Fruit fly (Drosophila melanogaster): ENCODE measurements around the gene CG9691.
A peak's percentile ranks its signal among the peaks of the same experiment; 100 is the strongest.

The CG9691 gene

DNA sequence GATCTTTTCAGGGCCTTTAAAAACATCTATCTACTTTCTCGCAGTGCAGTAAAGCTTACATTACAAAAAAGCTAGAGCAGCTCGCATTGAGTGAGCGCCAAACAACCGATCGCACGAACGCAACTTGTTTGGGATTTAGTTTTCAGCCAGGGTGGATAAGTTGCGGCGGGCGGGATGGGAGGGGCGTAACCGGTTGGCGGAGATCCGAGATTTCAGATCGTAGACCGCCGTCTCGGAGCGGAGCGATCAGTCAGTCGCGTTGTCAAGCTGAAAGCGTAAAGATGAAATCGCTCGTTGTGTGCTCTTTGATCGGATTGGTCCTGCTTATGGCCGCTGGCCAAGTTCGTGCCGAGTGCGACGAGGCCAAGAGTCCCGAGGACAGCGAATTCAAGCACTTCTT is at the start of gene CG9691:
TSS of gene CG9691 (plus strand) at position 222 of the 400 bp plus-strand sequence.
- peak; percentile 31 for TF ChIP-seq OdsH (GFP tag; optimal IDR thresholded peaks at IDR 0.05)
- TF ChIP-seq fd59A (GFP tag; optimal IDR thresholded peaks at IDR 0.05): no peak
- TF ChIP-seq CG11762 (GFP tag; optimal IDR thresholded peaks at IDR 0.05; ENCODE audit: insufficient read depth): no peak
- TF ChIP-seq CG34406 (GFP tag; optimal IDR thresholded peaks at IDR 0.05): peak; percentile 29
- TF ChIP-seq CG3032 (tag; optimal IDR thresholded peaks at IDR 0.05): no peak
- TF ChIP-seq CG6276 (GFP tag; optimal IDR thresholded peaks at IDR 0.05): peak; percentile 18
- peak; percentile 43 for TF ChIP-seq Lpt (GFP tag; optimal IDR thresholded peaks at IDR 0.05)
- TF ChIP-seq dsx (GFP tag; optimal IDR thresholded peaks at IDR 0.05; ENCODE audit: poor library complexity, severe bottlenecking): peak; percentile 0
- peak; percentile 13 for TF ChIP-seq acj6 (GFP tag; optimal IDR thresholded peaks at IDR 0.05)
- TF ChIP-seq CG32006 (GFP tag; optimal IDR thresholded peaks at IDR 0.05): peak; percentile 19
- TF ChIP-seq ss (GFP tag; optimal IDR thresholded peaks at IDR 0.05): peak in 1 of 2 experiments; percentile 42
- TF ChIP-seq eg (GFP tag; IDR thresholded peaks at IDR 0.05): peak; percentile 60
- TF ChIP-seq Eip75B (GFP tag; optimal IDR thresholded peaks at IDR 0.05): no peak
- TF ChIP-seq Smox (GFP tag; optimal IDR thresholded peaks at IDR 0.05): peak; percentile 2
- TF ChIP-seq Hr38 (GFP tag; optimal IDR thresholded peaks at IDR 0.05): no peak
- peak; percentile 46; the same call in 1 of the 3 replicates for TF ChIP-seq CG8119 (GFP tag; IDR thresholded peaks at IDR 0.05)
- TF ChIP-seq CG16779 (tag; optimal IDR thresholded peaks at IDR 0.05): no peak
- no peak for TF ChIP-seq cyc (GFP tag; optimal IDR thresholded peaks at IDR 0.05)
- TF ChIP-seq Hr4 (GFP tag; optimal IDR thresholded peaks at IDR 0.05): peak; percentile 3
- peak; percentile 18 for TF ChIP-seq Eip78C (GFP tag)
- peak; percentile 19 for TF ChIP-seq CG6808 (GFP tag; optimal IDR thresholded peaks at IDR 0.05)
- TF ChIP-seq topi (GFP tag; optimal IDR thresholded peaks at IDR 0.05): no peak
- TF ChIP-seq pdm3 (GFP tag; optimal IDR thresholded peaks at IDR 0.05): peak; percentile 3
- TF ChIP-seq CG1621 (tag; optimal IDR thresholded peaks at IDR 0.05): peak; percentile 38
- peak; percentile 67 for TF ChIP-seq CG6854 (GFP tag; optimal IDR thresholded peaks at IDR 0.05)
- no peak for TF ChIP-seq CG10669 (GFP tag; optimal IDR thresholded peaks at IDR 0.05)
- peak; percentile 45; the same call in 2 of the 3 replicates for TF ChIP-seq CG6163 (GFP tag; IDR thresholded peaks at IDR 0.05)
- TF ChIP-seq svp (GFP tag): no peak
- peak; percentile 36 for TF ChIP-seq achi (GFP tag; optimal IDR thresholded peaks at IDR 0.05)

DNA sequence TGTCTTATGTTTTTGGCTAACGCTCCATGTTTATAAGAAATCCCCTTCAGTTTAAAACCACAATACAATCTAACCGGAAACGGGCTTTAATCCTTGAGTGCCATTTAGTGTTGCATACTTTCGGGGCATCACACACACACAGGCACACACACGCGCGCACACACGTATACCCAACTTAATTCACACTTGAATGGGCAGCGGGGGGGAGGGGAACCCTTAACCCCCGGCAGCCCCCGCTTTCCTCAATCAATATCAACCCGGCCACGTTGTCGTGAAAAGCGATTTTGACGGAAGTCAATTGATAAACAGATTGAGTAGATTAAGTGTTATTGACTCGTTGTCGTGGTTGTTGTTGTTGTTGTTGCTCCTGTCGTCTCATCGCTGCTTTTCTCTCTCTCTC is 36.7 kb upstream of the CG9691 start:
- no peak for TF ChIP-seq fkh (GFP tag; optimal IDR thresholded peaks at IDR 0.05)
- no peak for TF ChIP-seq CG11762 (GFP tag; optimal IDR thresholded peaks at IDR 0.05; ENCODE audit: insufficient read depth)
- TF ChIP-seq svp (GFP tag): peak; percentile 73
- TF ChIP-seq Eip75B (GFP tag; optimal IDR thresholded peaks at IDR 0.05): no peak

DNA sequence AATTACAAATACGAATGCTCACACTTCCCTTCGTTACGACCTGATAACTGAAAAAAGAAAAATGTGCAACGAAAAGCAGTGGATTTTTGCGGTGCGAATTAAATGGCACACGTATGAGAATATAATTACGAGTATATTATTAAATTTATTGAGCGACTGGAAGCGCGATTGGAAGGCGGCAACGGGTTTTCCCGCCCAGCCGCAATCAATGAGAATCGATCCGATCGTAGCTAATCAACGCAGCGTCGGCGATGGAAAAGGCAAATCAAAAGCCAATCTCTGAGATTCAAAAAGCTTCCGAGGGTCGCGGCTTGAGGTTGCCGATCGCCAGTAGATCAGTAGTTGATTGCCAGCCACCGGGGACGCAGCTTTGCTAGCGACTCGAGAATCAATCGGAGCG is 19.4 kb upstream of the CG9691 start, which contains the start of gene Ser7:
TSS of gene Ser7 (plus strand) at position 352 of the 400 bp plus-strand sequence.
- peak; percentile 9 for TF ChIP-seq Sox14 (GFP tag; optimal IDR thresholded peaks at IDR 0.05)
- no peak for TF ChIP-seq CG9139 (GFP tag; optimal IDR thresholded peaks at IDR 0.05)
- no peak for TF ChIP-seq ss (GFP tag; optimal IDR thresholded peaks at IDR 0.05)
- TF ChIP-seq svp (GFP tag): peak; percentile 70
- TF ChIP-seq vri (GFP tag; optimal IDR thresholded peaks at IDR 0.05): no peak
- TF ChIP-seq CG16779 (tag; optimal IDR thresholded peaks at IDR 0.05): no peak
- no peak for TF ChIP-seq CG11762 (GFP tag; optimal IDR thresholded peaks at IDR 0.05; ENCODE audit: insufficient read depth)
- TF ChIP-seq Eip75B (GFP tag; optimal IDR thresholded peaks at IDR 0.05): no peak

DNA sequence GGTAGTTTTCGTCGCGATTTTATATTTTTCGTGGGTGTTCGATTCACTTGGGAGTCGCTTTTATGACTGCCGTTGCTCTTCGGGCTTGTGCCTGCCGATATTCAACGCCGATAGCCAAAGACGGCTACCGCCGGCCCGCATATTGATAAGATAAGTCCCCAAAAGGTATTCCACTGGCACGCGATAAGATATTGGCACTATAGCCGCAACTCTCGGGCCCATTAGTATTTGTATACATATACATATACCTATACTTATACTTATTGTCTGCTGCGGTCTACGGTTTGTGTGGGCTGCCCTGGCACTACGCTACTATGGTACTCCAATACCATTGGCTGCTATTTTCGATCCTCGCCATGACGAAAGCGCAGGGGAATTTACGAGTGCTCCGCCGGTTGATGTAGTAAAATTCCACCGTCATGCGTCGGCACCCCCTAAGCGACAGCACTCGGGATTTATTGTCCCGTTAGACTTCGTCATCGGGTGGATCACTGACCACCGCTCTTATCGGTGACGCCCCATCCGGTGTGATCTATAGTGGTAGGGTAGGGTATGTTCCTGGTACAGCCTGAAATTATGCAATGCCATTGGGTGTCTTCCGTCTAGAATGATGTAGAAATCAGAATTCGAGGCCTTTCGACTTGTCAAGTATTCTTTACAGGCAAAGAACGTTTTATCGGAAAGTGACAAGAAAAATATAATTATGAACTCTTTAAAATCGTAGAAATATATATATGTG is 15.6 kb upstream of the CG9691 start, which contains the start of gene CG45060:
TSS of gene CG45060 (minus strand) at position 59 of the 739 bp plus-strand sequence.
- TF ChIP-seq cyc (GFP tag; optimal IDR thresholded peaks at IDR 0.05) (no peak), CG7368 (GFP tag; optimal IDR thresholded peaks at IDR 0.05) (no peak), vri (GFP tag; optimal IDR thresholded peaks at IDR 0.05) (peak; percentile 29), Eip93F (GFP tag; optimal IDR thresholded peaks at IDR 0.05) (no peak), Met (GFP tag; optimal IDR thresholded peaks at IDR 0.05) (peak; percentile 2), svp (GFP tag) (peak; percentile 66), Lpt (GFP tag; optimal IDR thresholded peaks at IDR 0.05) (no peak), OdsH (GFP tag; optimal IDR thresholded peaks at IDR 0.05) (no peak), CG15336 (GFP tag; IDR thresholded peaks at IDR 0.05) (no peak), lz (GFP tag; optimal IDR thresholded peaks at IDR 0.05) (no peak), CG11902 (GFP tag; optimal IDR thresholded peaks at IDR 0.05) (no peak), CG11762 (GFP tag; optimal IDR thresholded peaks at IDR 0.05; ENCODE audit: insufficient read depth) (no peak), eg (GFP tag; IDR thresholded peaks at IDR 0.05) (0 out of 3 replicates have a peak, but pooled peaks have one; percentile 12)
